Fruit fly (Drosophila melanogaster) whole organism, pupa: ENCODE results near the gene CG31178.
A peak's percentile ranks its signal among the peaks of the same experiment; 100 is the strongest.

Experiments used
- CG14655 ChIP-seq: fragments of 200-800 bp; sonication (Bioruptor generic); optimal IDR thresholded peaks from 3 replicates; lab custom pipeline; 2017; ENCODE audit warnings: mild to moderate bottlenecking, missing biosample characterization, missing genetic modification reagents, missing genetic modification characterization
- CG17806 ChIP-seq: fragments of 200-800 bp; sonication (Bioruptor generic); optimal IDR thresholded peaks from 2 replicates; lab custom pipeline; 2018; ENCODE audit warnings: missing biosample characterization, mild to moderate bottlenecking, missing genetic modification characterization, moderate library complexity
- CG4496 ChIP-seq: fragments of 200-800 bp; sonication (Bioruptor generic); IDR thresholded peaks from 3 replicates; pipeline ENCODE4 v1.3.6; 2022; ENCODE audit warnings: missing biosample characterization, missing genetic modification characterization
- Snoo ChIP-seq: fragments of 200-800 bp; sonication (Bioruptor generic); optimal IDR thresholded peaks from 3 replicates; lab custom pipeline; 2017; ENCODE audit warnings: missing biosample characterization, mild to moderate bottlenecking, missing genetic modification characterization, inconsistent platforms

dm6 chr3R:21830303-21830707, 43.2 kb upstream of the CG31178 start:
- TF ChIP-seq Snoo (no peak), CG17806 (peak; percentile 71), CG4496 (GFP tag; lab: Robert Waterston, UW) (peak; percentile 39; the same call in 1 of the 3 replicates), CG14655 (GFP tag; lab: Kevin White, UChicago) (peak; percentile 92)
